Worm (Caenorhabditis elegans) whole organism, early embryonic: Measurements from ENCODE around the gene Y37E11B.1.

Experiments used
- B0310.2 ChIP-seq: sonication (generic microtip); optimal IDR thresholded peaks from 2 replicates; lab custom pipeline; 2016; ENCODE audit warnings: mild to moderate bottlenecking, missing genetic modification characterization, missing compliant biosample characterization
- F13C5.2 ChIP-seq: sonication (generic microtip); optimal IDR thresholded peaks from 2 replicates; lab custom pipeline; 2017; ENCODE audit warnings: mild to moderate bottlenecking, missing genetic modification characterization, inconsistent platforms, missing compliant biosample characterization
- aly-1 ChIP-seq: sonication (generic microtip); optimal IDR thresholded peaks from 2 replicates; lab custom pipeline; 2016; ENCODE audit warnings: missing genetic modification characterization, missing compliant biosample characterization
- ama-1 ChIP-seq: fragments of 150-350 bp; optimal IDR thresholded peaks from 2 replicates; lab custom pipeline; 2014
- ceh-13 ChIP-seq: fragments of 200-800 bp; sonication (Bioruptor generic); optimal IDR thresholded peaks from 2 replicates; lab custom pipeline; 2018; ENCODE audit warnings: mild to moderate bottlenecking, missing genetic modification characterization, missing compliant biosample characterization
- ceh-36 ChIP-seq: sonication (generic microtip); optimal IDR thresholded peaks from 2 replicates; lab custom pipeline; 2016; ENCODE audit warnings: missing genetic modification characterization, inconsistent platforms, missing compliant biosample characterization
- ets-7 ChIP-seq: sonication (generic microtip); optimal IDR thresholded peaks from 2 replicates; lab custom pipeline; 2016; ENCODE audit warnings: missing genotype, missing genetic modification characterization, missing compliant biosample characterization
- flt-1 ChIP-seq: fragments of 200-800 bp; sonication (Bioruptor generic); IDR thresholded peaks from 2 replicates; pipeline ENCODE4 v1.3.6; 2022; ENCODE audit warnings: missing genetic modification characterization, missing compliant biosample characterization
- hmbx-1 ChIP-seq: sonication (generic microtip); optimal IDR thresholded peaks from 2 replicates; lab custom pipeline; 2016; ENCODE audit warnings: mild to moderate bottlenecking, missing genetic modification characterization, missing compliant biosample characterization
- hmg-4 ChIP-seq: fragments of 200-800 bp; sonication (Bioruptor generic); optimal IDR thresholded peaks from 2 replicates; lab custom pipeline; 2018; ENCODE audit warnings: mild to moderate bottlenecking, missing genetic modification characterization, missing compliant biosample characterization
- hnd-1 ChIP-seq: sonication (generic microtip); optimal IDR thresholded peaks from 2 replicates; lab custom pipeline; 2016; ENCODE audit warnings: missing genetic modification characterization, missing compliant biosample characterization
- pes-1 ChIP-seq: fragments of 200-800 bp; sonication (Bioruptor generic); IDR thresholded peaks from 2 replicates; pipeline ENCODE4 v1.3.6; 2022; ENCODE audit warnings: missing genetic modification reagents, missing genetic modification characterization, missing compliant biosample characterization
- scrt-1 ChIP-seq: fragments of 200-800 bp; sonication (Bioruptor generic); IDR thresholded peaks from 2 replicates; pipeline ENCODE4 v1.3.6; 2022; ENCODE audit warnings: missing genetic modification characterization, missing compliant biosample characterization
- sea-1 ChIP-seq: fragments of 200-800 bp; sonication (Bioruptor generic); conservative IDR thresholded peaks from 2 replicates; pipeline ENCODE4 v1.3.6; 2022; ENCODE audit warnings: missing genetic modification characterization, missing compliant biosample characterization
- tbx-11 ChIP-seq: fragments of 200-800 bp; sonication (Bioruptor generic); IDR thresholded peaks from 2 replicates; pipeline ENCODE4 v1.3.6; 2022; ENCODE audit warnings: missing genetic modification characterization, missing compliant biosample characterization
- tbx-37 ChIP-seq: fragments of 200-800 bp; sonication (Bioruptor generic); conservative IDR thresholded peaks from 2 replicates; pipeline ENCODE4 v1.3.6; 2022; ENCODE audit warnings: missing genetic modification reagents, missing genetic modification characterization, missing compliant biosample characterization
- tra-4 ChIP-seq: sonication (generic microtip); optimal IDR thresholded peaks from 2 replicates; lab custom pipeline; 2017; ENCODE audit warnings: missing genetic modification characterization, missing compliant biosample characterization

Gene Y37E11B.1

DNA sequence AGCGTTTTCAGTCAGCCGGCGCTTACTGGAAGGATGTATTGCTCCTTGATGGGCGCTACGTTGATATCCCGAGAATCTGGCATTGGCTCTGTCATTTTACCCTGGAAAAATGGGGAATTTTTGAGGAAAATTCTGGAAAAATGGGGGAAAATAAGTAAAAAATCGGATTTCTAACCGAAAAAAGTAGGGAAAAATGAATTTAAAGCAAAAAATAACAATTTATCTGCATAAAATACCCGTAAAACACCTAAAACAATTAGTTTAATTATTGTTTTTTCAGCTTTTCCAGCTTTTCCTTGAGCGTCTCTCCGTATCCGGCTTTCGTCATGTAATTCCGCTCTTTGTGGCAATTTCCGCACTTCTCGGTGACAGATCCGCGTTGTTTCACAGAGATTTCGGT lies 19.0 kb downstream of the Y37E11B.1 start, which contains the start of gene Y37E11B.5:
Y37E11B.5 (minus strand) TSS at position 101 of the 400 bp plus-strand sequence.
- no peak for TF ChIP-seq hmg-4 (GFP tag; lab: Kevin White, UChicago)
- TF ChIP-seq scrt-1 (GFP tag; lab: Robert Waterston, UW): no peak

DNA sequence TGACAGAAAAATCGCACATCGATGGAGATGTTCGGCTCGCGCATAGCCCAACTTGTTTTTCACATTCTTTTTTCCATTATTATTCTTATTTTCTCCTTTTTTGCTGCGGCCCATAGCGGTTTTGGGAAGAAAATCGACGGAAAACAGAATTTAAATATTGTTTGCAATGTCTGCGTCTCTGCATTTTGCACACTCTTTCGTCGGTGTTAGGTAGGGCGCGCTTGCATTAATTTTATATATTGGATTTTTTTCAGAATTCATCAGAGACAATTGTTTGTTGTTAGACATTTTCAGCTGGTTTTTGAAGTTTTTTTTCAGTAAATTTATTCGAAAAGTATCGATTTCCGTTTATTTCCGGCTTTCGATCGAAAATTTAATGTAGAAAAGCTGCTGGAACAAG lies 19.7 kb downstream of the Y37E11B.1 start, which contains the start of gene Y37E11B.6:
Y37E11B.6 (minus strand) TSS at position 181 of the 400 bp plus-strand sequence.
- TF ChIP-seq tra-4 (tag; lab: Kevin White, UChicago) (no peak), hmg-4 (GFP tag; lab: Kevin White, UChicago) (no peak), ets-7 (tag; lab: Kevin White, UChicago) (no peak), F13C5.2 (tag; lab: Kevin White, UChicago) (no peak), flt-1 (GFP tag; lab: Robert Waterston, UW) (no peak), B0310.2 (tag; lab: Kevin White, UChicago) (no peak), sea-1 (no peak), ceh-13 (GFP tag; lab: Kevin White, UChicago) (no peak), aly-1 (tag; lab: Kevin White, UChicago) (no peak), pes-1 (GFP tag; lab: Robert Waterston, UW) (no peak), scrt-1 (GFP tag; lab: Robert Waterston, UW) (no peak), tbx-11 (GFP tag; lab: Robert Waterston, UW) (no peak), ceh-36 (tag; lab: Kevin White, UChicago) (no peak), hmbx-1 (tag; lab: Kevin White, UChicago) (no peak), ama-1 (lab: Kevin White, UChicago) (no peak), tbx-37 (no peak), hnd-1 (tag; lab: Kevin White, UChicago) (no peak)

DNA sequence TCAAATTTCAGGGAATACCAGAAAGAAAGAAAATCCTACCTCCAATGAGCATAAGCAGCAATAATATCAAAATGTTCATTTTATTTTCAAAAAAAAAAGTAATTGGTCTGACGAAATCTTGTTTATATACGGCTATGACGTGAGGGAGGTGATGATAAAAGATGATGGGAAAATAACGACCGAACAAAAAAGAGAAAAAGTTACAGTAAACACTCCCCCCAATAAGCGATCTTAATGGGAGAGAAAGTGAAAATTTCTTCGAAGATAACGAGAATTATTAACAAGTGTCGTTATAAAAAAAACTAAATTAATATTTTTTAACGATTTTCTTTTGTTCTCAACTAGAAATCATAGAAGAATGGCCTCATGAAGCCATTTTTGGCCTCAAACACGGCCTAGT lies 20.5 kb downstream of the Y37E11B.1 start, which contains the start of gene Y37E11B.7:
Y37E11B.7 (minus strand) TSS at position 207 of the 400 bp plus-strand sequence.
- TF ChIP-seq hmg-4 (GFP tag; lab: Kevin White, UChicago) (no peak), scrt-1 (GFP tag; lab: Robert Waterston, UW) (no peak), B0310.2 (tag; lab: Kevin White, UChicago) (no peak), hmbx-1 (tag; lab: Kevin White, UChicago) (no peak), flt-1 (GFP tag; lab: Robert Waterston, UW) (no peak), ceh-13 (GFP tag; lab: Kevin White, UChicago) (no peak), tbx-37 (no peak), ama-1 (lab: Kevin White, UChicago) (no peak), ets-7 (tag; lab: Kevin White, UChicago) (no peak)

DNA sequence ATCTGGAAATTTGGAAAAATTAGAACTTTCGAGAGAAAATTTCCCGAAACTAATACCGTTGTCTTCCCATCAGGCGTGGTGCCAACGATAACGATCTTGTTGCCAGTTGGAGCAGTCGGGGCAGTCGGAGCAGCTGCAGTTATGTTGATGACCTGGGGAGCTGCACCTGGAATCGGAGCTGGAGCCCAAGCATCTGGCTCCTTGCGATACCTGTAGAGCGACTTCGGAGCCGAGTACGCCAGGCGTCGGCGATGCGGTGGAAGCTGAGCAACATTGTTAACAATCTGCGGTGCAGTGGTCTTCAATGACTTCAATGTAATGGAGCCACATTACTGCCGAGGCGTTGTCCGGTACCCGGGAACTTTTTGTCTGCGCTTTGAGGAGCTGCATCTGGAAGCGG lies 22.4 kb downstream of the Y37E11B.1 start:
- TF ChIP-seq pes-1 (GFP tag; lab: Robert Waterston, UW): no peak
- TF ChIP-seq tbx-37: no peak
- TF ChIP-seq hmbx-1 (tag; lab: Kevin White, UChicago): no peak
- TF ChIP-seq F13C5.2 (tag; lab: Kevin White, UChicago): no peak
- TF ChIP-seq ceh-36 (tag; lab: Kevin White, UChicago): no peak
- no peak for TF ChIP-seq scrt-1 (GFP tag; lab: Robert Waterston, UW)
- no peak for TF ChIP-seq B0310.2 (tag; lab: Kevin White, UChicago)
- TF ChIP-seq ceh-13 (GFP tag; lab: Kevin White, UChicago): no peak
- TF ChIP-seq hnd-1 (tag; lab: Kevin White, UChicago): no peak

DNA sequence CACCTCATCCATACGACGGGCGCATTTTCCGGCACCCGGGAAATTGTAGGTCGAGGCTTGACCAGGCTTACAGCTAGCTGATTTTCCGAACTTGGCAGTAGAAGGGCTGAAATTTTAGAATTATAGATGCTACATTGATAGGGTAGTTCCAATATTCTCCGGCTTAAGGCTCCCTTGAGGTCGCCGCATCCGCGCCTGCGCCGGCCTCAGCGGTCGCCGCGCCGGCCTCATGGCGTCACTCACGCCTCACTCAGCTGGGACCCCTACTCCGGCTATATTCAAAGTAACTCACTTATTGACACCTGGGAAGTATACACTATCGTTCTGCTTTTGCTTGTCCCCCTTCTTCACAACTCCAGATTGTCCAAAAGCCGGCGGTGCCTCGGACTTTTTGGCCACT lies 24.7 kb downstream of the Y37E11B.1 start:
- no peak for TF ChIP-seq ceh-36 (tag; lab: Kevin White, UChicago)
- TF ChIP-seq hmbx-1 (tag; lab: Kevin White, UChicago): no peak
- TF ChIP-seq tbx-11 (GFP tag; lab: Robert Waterston, UW): no peak
- no peak for TF ChIP-seq ceh-13 (GFP tag; lab: Kevin White, UChicago)
- TF ChIP-seq sea-1: no peak
- TF ChIP-seq scrt-1 (GFP tag; lab: Robert Waterston, UW): no peak
- TF ChIP-seq tra-4 (tag; lab: Kevin White, UChicago): no peak
- no peak for TF ChIP-seq aly-1 (tag; lab: Kevin White, UChicago)
- no peak for TF ChIP-seq pes-1 (GFP tag; lab: Robert Waterston, UW)
- TF ChIP-seq ama-1 (lab: Kevin White, UChicago): no peak
- TF ChIP-seq hmg-4 (GFP tag; lab: Kevin White, UChicago): no peak
- TF ChIP-seq tbx-37: no peak
- TF ChIP-seq ets-7 (tag; lab: Kevin White, UChicago): no peak
- TF ChIP-seq B0310.2 (tag; lab: Kevin White, UChicago): no peak
- TF ChIP-seq F13C5.2 (tag; lab: Kevin White, UChicago): no peak
- TF ChIP-seq hnd-1 (tag; lab: Kevin White, UChicago): no peak
- no peak for TF ChIP-seq flt-1 (GFP tag; lab: Robert Waterston, UW)

DNA sequence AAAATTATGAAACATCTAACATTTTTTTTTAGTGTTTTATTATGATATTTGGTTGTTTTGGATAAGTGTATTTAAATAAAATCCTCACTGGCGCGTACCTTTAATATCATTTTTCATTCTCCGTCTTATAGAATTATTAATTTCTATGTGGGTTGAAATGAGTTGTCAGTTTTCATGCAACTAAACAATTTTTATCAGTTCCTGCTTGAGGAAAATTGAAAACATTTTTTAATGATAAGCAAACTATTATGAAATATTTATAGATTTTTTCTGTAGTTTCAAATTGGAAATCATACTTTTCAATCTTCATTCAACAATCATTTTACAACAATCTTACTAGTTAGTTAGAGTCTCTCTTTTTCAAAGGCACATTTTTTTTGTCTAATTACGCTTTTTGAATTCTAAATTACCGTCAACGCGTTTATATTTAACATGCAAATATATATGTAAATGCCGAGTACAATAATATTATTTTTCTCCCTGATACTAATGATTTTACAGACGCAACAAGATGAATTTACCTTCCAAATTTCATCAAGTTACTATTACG lies 26.9 kb downstream of the Y37E11B.1 start, which contains the start of the genes Y37E11B.10 and kgb-2:
Y37E11B.10 (minus strand) TSS at position 182 of the 550 bp plus-strand sequence.
kgb-2 (plus strand) TSS at position 500 of the 550 bp plus-strand sequence.
- TF ChIP-seq aly-1 (tag; lab: Kevin White, UChicago) (no peak), ama-1 (lab: Kevin White, UChicago) (no peak), pes-1 (GFP tag; lab: Robert Waterston, UW) (no peak), ceh-13 (GFP tag; lab: Kevin White, UChicago) (no peak), hmg-4 (GFP tag; lab: Kevin White, UChicago) (no peak)

DNA sequence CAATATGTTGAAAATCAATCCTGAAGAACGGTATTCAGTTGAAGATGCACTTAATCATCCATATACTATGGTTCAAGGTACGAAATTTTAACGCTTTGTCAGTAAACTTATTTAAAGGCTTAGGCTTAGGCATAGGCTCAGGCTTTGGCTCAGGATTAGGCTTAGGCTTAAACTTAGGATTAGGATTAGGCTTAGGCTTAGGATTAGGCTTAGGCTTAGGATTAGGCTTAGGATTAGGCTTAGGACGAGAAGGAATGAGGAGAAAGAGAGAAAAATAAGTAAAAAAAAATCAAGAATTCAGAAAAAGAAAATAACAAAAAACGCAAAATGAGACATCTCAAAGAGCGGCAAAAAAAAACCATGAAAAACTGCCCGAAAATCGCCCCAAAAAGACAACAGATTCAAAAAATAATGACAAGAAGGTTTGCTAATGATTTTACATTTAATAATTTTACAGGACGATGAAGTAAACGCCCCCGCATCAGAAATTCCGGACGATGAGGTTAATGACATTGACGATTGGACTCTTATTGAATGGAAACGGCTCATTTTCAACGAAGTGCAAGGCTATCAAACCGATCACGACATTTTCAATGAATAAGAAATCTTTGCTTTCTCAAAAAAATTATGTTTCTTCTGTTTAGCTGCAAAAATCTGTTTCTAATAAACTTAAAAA lies 29.3 kb downstream of the Y37E11B.1 start:
- TF ChIP-seq ceh-36 (tag; lab: Kevin White, UChicago): peak; percentile 89
- no peak for TF ChIP-seq hmbx-1 (tag; lab: Kevin White, UChicago)
- no peak for TF ChIP-seq flt-1 (GFP tag; lab: Robert Waterston, UW)
